Worm (Caenorhabditis elegans) whole organism, young adult: ENCODE data around the gene nhr-99.

Source experiments
- B0336.3 ChIP-seq: fragments of 200-800 bp; sonication (Bioruptor generic); IDR thresholded peaks from 2 replicates; pipeline ENCODE4 v1.3.6; 2022; ENCODE audit warnings: missing genetic modification characterization, missing compliant biosample characterization
- C17E4.6 ChIP-seq: fragments of 200-800 bp; sonication (Bioruptor generic); IDR thresholded peaks from 2 replicates; pipeline ENCODE4 v1.3.6; 2022; ENCODE audit warnings: missing genetic modification reagents, missing genetic modification characterization, missing compliant biosample characterization
- F33H1.4 ChIP-seq: fragments of 200-800 bp; sonication (Bioruptor generic); IDR thresholded peaks from 2 replicates; pipeline ENCODE4 v1.3.6; 2022; ENCODE audit warnings: missing genetic modification reagents, missing genetic modification characterization, missing compliant biosample characterization
- F49E8.2 ChIP-seq: sonication (generic microtip); optimal IDR thresholded peaks from 3 replicates; lab custom pipeline; 2017; ENCODE audit warnings: missing genetic modification characterization, mild to moderate bottlenecking, missing compliant biosample characterization, antibody characterized with exemption, moderate library complexity; ENCODE audit not compliant: insufficient read depth
- F52B5.7 ChIP-seq: sonication (generic microtip); optimal IDR thresholded peaks from 2 replicates; lab custom pipeline; 2016; ENCODE audit warnings: mild to moderate bottlenecking, missing genetic modification characterization, missing compliant biosample characterization
- F57A8.1 ChIP-seq: fragments of 200-800 bp; sonication (Bioruptor generic); optimal IDR thresholded peaks from 2 replicates; lab custom pipeline; 2018; ENCODE audit warnings: mild to moderate bottlenecking, missing genetic modification characterization, moderate library complexity, missing compliant biosample characterization
- K12H6.12 ChIP-seq: fragments of 200-800 bp; sonication (Bioruptor generic); optimal IDR thresholded peaks from 2 replicates; lab custom pipeline; 2018; ENCODE audit warnings: mild to moderate bottlenecking, missing genetic modification characterization, missing compliant biosample characterization
- T07F8.4 ChIP-seq: sonication (generic microtip); optimal IDR thresholded peaks from 2 replicates; lab custom pipeline; 2016; ENCODE audit warnings: mild to moderate bottlenecking, missing genetic modification characterization, moderate library complexity, missing compliant biosample characterization
- Y53F4B.3 ChIP-seq: fragments of 200-800 bp; sonication (Bioruptor generic); IDR thresholded peaks from 2 replicates; pipeline ENCODE4 v1.3.6; 2022; ENCODE audit warnings: missing genetic modification reagents, missing genetic modification characterization, missing compliant biosample characterization
- Y53G8AR.9 ChIP-seq: fragments of 200-800 bp; sonication (Bioruptor generic); conservative IDR thresholded peaks from 2 replicates; pipeline ENCODE4 v1.3.6; 2022; ENCODE audit warnings: missing genetic modification reagents, missing genetic modification characterization, missing compliant biosample characterization
- Y56A3A.18 ChIP-seq: fragments of 200-800 bp; sonication (Bioruptor generic); IDR thresholded peaks from 2 replicates; pipeline ENCODE4 v1.3.6; 2022; ENCODE audit warnings: missing genetic modification reagents, missing genetic modification characterization, missing compliant biosample characterization
- Y67H2A.10 ChIP-seq: fragments of 200-800 bp; sonication (Bioruptor generic); conservative IDR thresholded peaks from 2 replicates; pipeline ENCODE4 v1.3.6; 2022; ENCODE audit warnings: missing genetic modification reagents, missing genetic modification characterization, missing compliant biosample characterization
- ZK185.1 ChIP-seq: sonication (generic microtip); optimal IDR thresholded peaks from 2 replicates; lab custom pipeline; 2016; ENCODE audit warnings: mild to moderate bottlenecking, missing genetic modification characterization, missing compliant biosample characterization; ENCODE audit not compliant: poor library complexity, severe bottlenecking
- akir-1 ChIP-seq: fragments of 200-800 bp; sonication (Bioruptor generic); optimal IDR thresholded peaks from 2 replicates; lab custom pipeline; 2018; ENCODE audit warnings: mild to moderate bottlenecking, missing genetic modification characterization, moderate library complexity, missing compliant biosample characterization
- aptf-2 ChIP-seq: fragments of 200-800 bp; sonication (Bioruptor generic); conservative IDR thresholded peaks from 2 replicates; pipeline ENCODE4 v1.3.6; 2022; ENCODE audit warnings: missing genetic modification reagents, missing genetic modification characterization, missing compliant biosample characterization
- attf-3 ChIP-seq: fragments of 200-800 bp; sonication (Bioruptor generic); conservative IDR thresholded peaks from 2 replicates; pipeline ENCODE4 v1.3.6; 2022; ENCODE audit warnings: missing genetic modification reagents, missing genetic modification characterization, missing compliant biosample characterization
- attf-5 ChIP-seq: fragments of 200-800 bp; sonication (Bioruptor generic); optimal IDR thresholded peaks from 2 replicates; lab custom pipeline; 2018; ENCODE audit warnings: mild to moderate bottlenecking, missing genetic modification characterization, missing compliant biosample characterization
- ceh-40 ChIP-seq: fragments of 200-800 bp; sonication (Bioruptor generic); IDR thresholded peaks from 2 replicates; pipeline ENCODE4 v1.3.6; 2022; ENCODE audit warnings: missing genetic modification characterization, missing compliant biosample characterization
- ceh-91 ChIP-seq: fragments of 200-800 bp; sonication (Bioruptor generic); IDR thresholded peaks from 2 replicates; pipeline ENCODE4 v1.3.6; 2022; ENCODE audit warnings: missing genetic modification reagents, missing genetic modification characterization, missing compliant biosample characterization
- dpff-1 ChIP-seq: sonication (generic microtip); optimal IDR thresholded peaks from 2 replicates; lab custom pipeline; 2017; ENCODE audit warnings: mild to moderate bottlenecking, missing genetic modification characterization, missing compliant biosample characterization
- egl-18 ChIP-seq: fragments of 200-800 bp; sonication (Bioruptor generic); IDR thresholded peaks from 2 replicates; pipeline ENCODE4 v1.3.6; 2022; ENCODE audit warnings: missing genetic modification reagents, missing genetic modification characterization, missing compliant biosample characterization
- egl-44 ChIP-seq: fragments of 200-800 bp; sonication (Bioruptor generic); IDR thresholded peaks from 2 replicates; pipeline ENCODE4 v1.3.6; 2022; ENCODE audit warnings: missing genetic modification reagents, missing genetic modification characterization, missing compliant biosample characterization
- ets-4 ChIP-seq: fragments of 200-800 bp; sonication (Bioruptor generic); optimal IDR thresholded peaks from 2 replicates; lab custom pipeline; 2018; ENCODE audit warnings: mild to moderate bottlenecking, missing genetic modification characterization, missing compliant biosample characterization
- gei-17 ChIP-seq: fragments of 200-800 bp; sonication (Bioruptor generic); optimal IDR thresholded peaks from 2 replicates; lab custom pipeline; 2018; ENCODE audit warnings: mild to moderate bottlenecking, missing genetic modification characterization, missing compliant biosample characterization
- hrde-1 ChIP-seq: sonication (generic microtip); optimal IDR thresholded peaks from 2 replicates; lab custom pipeline; 2016; ENCODE audit warnings: missing genetic modification characterization, mild to moderate bottlenecking, missing compliant biosample characterization, moderate library complexity, missing genotype, missing genetic modification reagents, borderline replicate concordance
- lin-26 ChIP-seq: fragments of 200-800 bp; sonication (Bioruptor generic); IDR thresholded peaks from 2 replicates; pipeline ENCODE4 v1.3.6; 2022; ENCODE audit warnings: missing genetic modification reagents, missing genetic modification characterization, missing compliant biosample characterization
- lin-54 ChIP-seq: fragments of 200-800 bp; sonication (Bioruptor generic); optimal IDR thresholded peaks from 2 replicates; lab custom pipeline; 2018; ENCODE audit warnings: mild to moderate bottlenecking, missing genetic modification characterization, missing compliant biosample characterization
- lsl-1 ChIP-seq: fragments of 200-800 bp; sonication (Bioruptor generic); optimal IDR thresholded peaks from 2 replicates; lab custom pipeline; 2018; ENCODE audit warnings: mild to moderate bottlenecking, missing genetic modification characterization, moderate library complexity, missing compliant biosample characterization
- madf-3 ChIP-seq: fragments of 200-800 bp; sonication (Bioruptor generic); IDR thresholded peaks from 2 replicates; pipeline ENCODE4 v1.3.6; 2022; ENCODE audit warnings: missing genetic modification reagents, missing genetic modification characterization, missing compliant biosample characterization
- madf-6 ChIP-seq: fragments of 200-800 bp; sonication (Bioruptor generic); IDR thresholded peaks from 2 replicates; pipeline ENCODE4 v1.3.6; 2022; ENCODE audit warnings: missing genetic modification reagents, missing genetic modification characterization, missing compliant biosample characterization
- mcd-1 ChIP-seq: fragments of 200-800 bp; sonication (Bioruptor generic); IDR thresholded peaks from 2 replicates; pipeline ENCODE4 v1.3.6; 2022; ENCODE audit warnings: missing genetic modification reagents, missing genetic modification characterization, missing compliant biosample characterization
- mxl-1 ChIP-seq: sonication (generic microtip); optimal IDR thresholded peaks from 2 replicates; lab custom pipeline; 2016; ENCODE audit warnings: missing genetic modification characterization, missing compliant biosample characterization
- nfya-2 ChIP-seq: fragments of 200-800 bp; sonication (Bioruptor generic); IDR thresholded peaks from 2 replicates; pipeline ENCODE4 v1.3.6; 2022; ENCODE audit warnings: missing genetic modification reagents, missing genetic modification characterization, missing compliant biosample characterization
- nhr-80 ChIP-seq: sonication (generic microtip); optimal IDR thresholded peaks from 2 replicates; lab custom pipeline; 2016; ENCODE audit warnings: missing genetic modification characterization, missing compliant biosample characterization
- rcor-1 ChIP-seq: fragments of 200-800 bp; sonication (Bioruptor generic); IDR thresholded peaks from 2 replicates; pipeline ENCODE4 v1.3.6; 2022; ENCODE audit warnings: missing genetic modification reagents, missing genetic modification characterization, missing compliant biosample characterization
- repo-1 ChIP-seq: sonication (generic microtip); optimal IDR thresholded peaks from 2 replicates; lab custom pipeline; 2017; ENCODE audit warnings: mild to moderate bottlenecking, missing genetic modification characterization, missing compliant biosample characterization
- rpc-1 ChIP-seq, 2 experiments: fragments of 150-350 bp in 1 of 2; sonication (generic microtip) in 1 of 2; optimal IDR thresholded peaks; 2 replicates each; lab custom pipeline; 2014 to 2018; ENCODE audit warnings: missing biosample characterization in 1 of 2, missing genetic modification characterization in 1 of 2, missing genetic modification reagents in 1 of 2, missing genotype in 1 of 2
- unc-130 ChIP-seq: sonication (generic microtip); optimal IDR thresholded peaks from 2 replicates; lab custom pipeline; 2016; ENCODE audit warnings: missing genetic modification reagents, missing genetic modification characterization, missing compliant biosample characterization
- xnd-1 ChIP-seq: sonication (generic microtip); optimal IDR thresholded peaks from 2 replicates; lab custom pipeline; 2016; ENCODE audit warnings: missing genotype, missing genetic modification reagents, missing genetic modification characterization, missing compliant biosample characterization
- ztf-18 ChIP-seq: sonication (generic microtip); optimal IDR thresholded peaks from 2 replicates; lab custom pipeline; 2016; ENCODE audit warnings: missing genotype, mild to moderate bottlenecking, missing genetic modification characterization, missing compliant biosample characterization
- ztf-25 ChIP-seq: fragments of 200-800 bp; sonication (Bioruptor generic); IDR thresholded peaks from 2 replicates; pipeline ENCODE4 v1.3.6; 2022; ENCODE audit warnings: missing genetic modification reagents, missing genetic modification characterization, missing compliant biosample characterization
- ztf-3 ChIP-seq: fragments of 200-800 bp; sonication (Bioruptor generic); optimal IDR thresholded peaks from 2 replicates; lab custom pipeline; 2018; ENCODE audit warnings: mild to moderate bottlenecking, missing genetic modification characterization, missing compliant biosample characterization

Gene nhr-99

ce11 chrV:503728-504127 is 29.1 kb downstream of the nhr-99 start, which contains the start of gene srlf-35:
TSS of gene srlf-35 (plus strand) at chrV:504028.
- no peak for TF ChIP-seq K12H6.12 (tag; lab: Kevin White, UChicago)

- TF ChIP-seq aptf-2 (GFP tag; lab: Robert Waterston, UW), result no peak
- TF ChIP-seq Y53F4B.3 (GFP tag; lab: Robert Waterston, UW), result no peak
- no peak for TF ChIP-seq Y53G8AR.9 (GFP tag; lab: Robert Waterston, UW)
- TF ChIP-seq F33H1.4 (GFP tag; lab: Robert Waterston, UW), result no peak
- no peak for TF ChIP-seq rcor-1
- no peak for TF ChIP-seq repo-1 (tag; lab: Kevin White, UChicago)
- TF ChIP-seq T07F8.4 (tag; lab: Kevin White, UChicago), result no peak
- no peak for TF ChIP-seq madf-3 (GFP tag; lab: Robert Waterston, UW)
- no peak for TF ChIP-seq gei-17 (GFP tag; lab: Kevin White, UChicago)
- no peak for TF ChIP-seq nfya-2 (GFP tag; lab: Robert Waterston, UW)
- TF ChIP-seq K12H6.12 (tag; lab: Kevin White, UChicago), result no peak
- TF ChIP-seq Y56A3A.18 (GFP tag; lab: Robert Waterston, UW), result no peak
- TF ChIP-seq ets-4, result no peak
- no peak for TF ChIP-seq xnd-1
- no peak for TF ChIP-seq ztf-3
- no peak for TF ChIP-seq lin-54 (GFP tag; lab: Kevin White, UChicago)
- no peak for TF ChIP-seq C17E4.6 (GFP tag; lab: Robert Waterston, UW)
- TF ChIP-seq lsl-1, result no peak
- no peak for TF ChIP-seq rpc-1 (optimal IDR thresholded peaks at IDR 0.05; lab: Kevin White, UChicago)
- TF ChIP-seq rpc-1 (tag; optimal IDR thresholded peaks at IDR 0.05; lab: Kevin White, UChicago), result no peak
- TF ChIP-seq ztf-18 (tag; lab: Kevin White, UChicago), result no peak
- TF ChIP-seq, all 124 proteins: peak for 0
Observed at ce11 chrV:505191-505590, 30.6 kb downstream of the nhr-99 start, which contains the start of gene srlf-19. TSS of gene srlf-19 (plus strand) at chrV:505491.

ce11 chrV:512420-512819 is 37.8 kb downstream of the nhr-99 start, which contains the start of gene srh-37:
TSS of gene srh-37 (minus strand) at chrV:512520.
- TF ChIP-seq madf-3 (GFP tag; lab: Robert Waterston, UW) (no peak), unc-130 (no peak), ceh-40 (GFP tag; lab: Robert Waterston, UW) (no peak), B0336.3 (GFP tag; lab: Robert Waterston, UW) (no peak), F57A8.1 (GFP tag; lab: Kevin White, UChicago) (no peak), T07F8.4 (tag; lab: Kevin White, UChicago) (no peak), attf-5 (GFP tag; lab: Kevin White, UChicago) (no peak), F33H1.4 (GFP tag; lab: Robert Waterston, UW) (no peak), hrde-1 (tag; lab: Kevin White, UChicago) (no peak), F49E8.2 (tag; lab: Kevin White, UChicago) (no peak), repo-1 (tag; lab: Kevin White, UChicago) (no peak), ets-4 (no peak)

ce11 chrV:519445-519844 is 44.9 kb downstream of the nhr-99 start, which contains the start of gene nhr-210:
TSS of gene nhr-210 (minus strand) at chrV:519545.
- peak; percentile 44 for TF ChIP-seq nhr-80
- no peak for TF ChIP-seq lin-54 (GFP tag; lab: Kevin White, UChicago)

- TF ChIP-seq ceh-91 (GFP tag; lab: Robert Waterston, UW) (no peak), attf-3 (GFP tag; lab: Robert Waterston, UW) (no peak), ZK185.1 (tag; lab: Kevin White, UChicago) (no peak), gei-17 (GFP tag; lab: Kevin White, UChicago) (no peak), mxl-1 (tag; lab: Kevin White, UChicago) (no peak), Y67H2A.10 (no peak), ztf-25 (no peak), akir-1 (no peak), F52B5.7 (no peak), madf-6 (GFP tag; lab: Robert Waterston, UW) (no peak), dpff-1 (tag; lab: Kevin White, UChicago) (no peak), egl-18 (GFP tag; lab: Robert Waterston, UW) (no peak), egl-44 (GFP tag; lab: Robert Waterston, UW) (no peak), unc-130 (no peak), lin-26 (GFP tag; lab: Robert Waterston, UW) (no peak), mcd-1 (GFP tag; lab: Robert Waterston, UW) (no peak)
Observed at ce11 chrV:521517-521916, 46.9 kb downstream of the nhr-99 start, which contains the start of gene srw-107. TSS of gene srw-107 (minus strand) at chrV:521617.
